Fruit fly (Drosophila melanogaster) whole organism, prepupa: ENCODE measurements around the gene CG33271.

ENCODE experiments used
- Blimp-1 ChIP-seq: fragments of 200-800 bp; sonication (Bioruptor generic); optimal IDR thresholded peaks from 3 replicates; lab custom pipeline; 2017; ENCODE audit warnings: missing biosample characterization, missing genetic modification characterization, mild to moderate bottlenecking, moderate library complexity, missing genetic modification reagents
- CG3919 ChIP-seq: fragments of 200-800 bp; sonication (Bioruptor generic); optimal IDR thresholded peaks from 3 replicates; lab custom pipeline; 2016; ENCODE audit warnings: missing biosample characterization, missing genetic modification characterization
- CG6854 ChIP-seq: fragments of 200-800 bp; sonication (Bioruptor generic); optimal IDR thresholded peaks from 2 replicates; lab custom pipeline; 2017; ENCODE audit warnings: missing biosample characterization, mild to moderate bottlenecking, missing genetic modification characterization
- CG8632 ChIP-seq: fragments of 200-800 bp; sonication (Bioruptor generic); optimal IDR thresholded peaks from 3 replicates; lab custom pipeline; 2016; ENCODE audit warnings: missing biosample characterization, missing genetic modification characterization
- CG9139 ChIP-seq: fragments of 200-800 bp; sonication (Bioruptor generic); optimal IDR thresholded peaks from 3 replicates; lab custom pipeline; 2017; ENCODE audit warnings: missing biosample characterization, mild to moderate bottlenecking, missing genetic modification characterization
- Eip75B ChIP-seq: fragments of 200-800 bp; sonication (Bioruptor generic); optimal IDR thresholded peaks from 3 replicates; lab custom pipeline; 2016; ENCODE audit warnings: missing biosample characterization, missing genetic modification characterization
- Gug ChIP-seq: fragments of 200-800 bp; sonication (Bioruptor generic); IDR thresholded peaks from 2 replicates; pipeline ENCODE4 v1.3.6; 2022; ENCODE audit warnings: missing biosample characterization, missing genetic modification characterization
- achi ChIP-seq: fragments of 200-800 bp; sonication (Bioruptor generic); optimal IDR thresholded peaks from 3 replicates; lab custom pipeline; 2016; ENCODE audit warnings: missing biosample characterization, missing genetic modification characterization
- fkh ChIP-seq: fragments of 200-800 bp; sonication (Bioruptor generic); optimal IDR thresholded peaks from 3 replicates; lab custom pipeline; 2017; ENCODE audit warnings: missing biosample characterization, mild to moderate bottlenecking, missing genetic modification characterization, moderate library complexity

- no peak for TF ChIP-seq CG9139
- TF ChIP-seq CG6854 (GFP tag; lab: Kevin White, UChicago): no peak
- peak; percentile 33 for TF ChIP-seq CG3919
- TF ChIP-seq achi: peak; percentile 42
- TF ChIP-seq Blimp-1 (GFP tag; lab: Kevin White, UChicago): no peak
- peak; percentile 23 for TF ChIP-seq CG8632 (GFP tag; lab: Kevin White, UChicago)
- no peak for TF ChIP-seq fkh (GFP tag; lab: Kevin White, UChicago)
- TF ChIP-seq Gug (GFP tag; lab: Robert Waterston, UW): peak; percentile 33; the same call in 1 of the 2 replicates
- no peak for TF ChIP-seq Eip75B
Measured at dm6 chr3L:11593778-11594177, 16.5 kb upstream of the CG33271 start.
